Fruit fly (Drosophila melanogaster): ENCODE measurements around the gene CG32755.

Gene CG32755

DNA sequence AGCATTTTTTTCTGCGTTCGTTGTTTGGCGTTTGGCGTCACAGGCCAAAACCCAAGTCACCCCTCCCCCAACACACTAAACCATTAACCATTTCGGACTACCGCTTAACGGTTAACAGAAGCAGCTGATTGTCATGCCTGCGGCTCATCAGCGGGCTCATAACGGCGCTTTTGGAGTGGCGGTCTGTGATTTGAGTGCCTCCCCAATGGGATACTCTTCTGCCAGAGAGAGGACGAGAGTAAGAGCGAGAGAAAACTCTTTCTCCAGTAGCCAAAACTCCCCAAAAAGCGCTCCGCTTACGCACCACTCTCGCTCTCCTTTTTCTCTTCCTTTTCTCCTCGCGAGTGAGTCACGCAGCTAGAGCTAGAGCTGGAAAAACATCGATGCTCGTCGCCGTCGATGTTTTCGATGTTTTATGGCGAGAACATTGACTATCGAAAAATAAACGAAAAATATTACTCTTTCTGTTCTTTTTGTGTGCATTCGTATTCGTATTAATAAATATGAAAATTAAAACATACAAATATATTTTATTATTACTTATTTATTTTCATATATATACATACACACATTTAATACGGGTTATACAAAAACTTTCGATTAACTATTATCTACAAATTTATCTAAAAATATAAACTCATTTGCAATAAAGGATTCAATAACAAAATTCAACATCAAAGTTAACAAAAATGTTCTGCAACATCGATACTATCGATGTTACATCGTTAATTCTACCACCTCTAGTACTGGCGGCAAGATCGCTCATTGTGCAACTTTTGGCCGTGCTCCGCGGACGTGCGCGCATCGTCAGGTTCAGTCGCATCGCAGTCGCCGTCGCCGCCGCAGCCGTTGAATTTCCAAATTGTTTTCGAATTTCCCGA, 15.7 kb downstream of the CG32755 start, which contains the start of gene Grip (continued):
- TF ChIP-seq sna (GFP tag; IDR thresholded peaks at IDR 0.05; ENCODE audit: partially characterized antibody) (no peak; the same call in 1 of the 2 replicates), CG4617 (GFP tag; optimal IDR thresholded peaks at IDR 0.05; ENCODE audit: borderline replicate concordance) (no peak), CG2199 (GFP tag; IDR thresholded peaks at IDR 0.05) (no peak), CG11085 (GFP tag; IDR thresholded peaks at IDR 0.05) (no peak), CG7745 (tag; optimal IDR thresholded peaks at IDR 0.05) (no peak), Ravus (GFP tag; IDR thresholded peaks at IDR 0.05) (no peak), gsb (GFP tag; IDR thresholded peaks at IDR 0.05) (no peak), mld (GFP tag; IDR thresholded peaks at IDR 0.05; ENCODE audit: partially characterized antibody) (peak; percentile 62; the same call in 2 of the 3 replicates), CG10959 (GFP tag; IDR thresholded peaks at IDR 0.05) (no peak), yki (optimal IDR thresholded peaks at IDR 0.05) (peak; percentile 69), abd-A (tag; optimal IDR thresholded peaks at IDR 0.05) (no peak), CG6791 (GFP tag; IDR thresholded peaks at IDR 0.05; ENCODE audit: partially characterized antibody) (peak; percentile 42), CG9215 (GFP tag; IDR thresholded peaks at IDR 0.05) (0 out of 2 replicates have a peak, but pooled peaks have one; percentile 13), Hr3 (GFP tag; optimal IDR thresholded peaks at IDR 0.05) (peak; percentile 47), Nf-YC (tag; optimal IDR thresholded peaks at IDR 0.05) (peak; percentile 12), wdn (GFP tag; IDR thresholded peaks at IDR 0.05) (no peak), Jarid2 (GFP tag; optimal IDR thresholded peaks at IDR 0.05) (peak; percentile 62), zen (tag; optimal IDR thresholded peaks at IDR 0.05) (peak; percentile 1), Drgx (GFP tag; IDR thresholded peaks at IDR 0.05) (0 out of 2 replicates have a peak, but pooled peaks have one; percentile 6), CG34224 (GFP tag; IDR thresholded peaks at IDR 0.05; ENCODE audit: partially characterized antibody) (no peak), CG8388 (GFP tag; optimal IDR thresholded peaks at IDR 0.05) (peak; percentile 30), lbe (GFP tag; optimal IDR thresholded peaks at IDR 0.05) (no peak), CG15269 (tag; optimal IDR thresholded peaks at IDR 0.05) (peak; percentile 9), CG32532 (GFP tag; IDR thresholded peaks at IDR 0.05) (no peak), CG8765 (GFP tag; IDR thresholded peaks at IDR 0.05) (no peak), dysf (GFP tag; IDR thresholded peaks at IDR 0.05) (no peak; the same call in 2 of the 3 replicates), CG31224 (GFP tag; IDR thresholded peaks at IDR 0.05) (no peak), CG17612 (GFP tag; IDR thresholded peaks at IDR 0.05) (no peak), fd96Cb (tag; optimal IDR thresholded peaks at IDR 0.05) (peak; percentile 27), MTF-1 (GFP tag; optimal IDR thresholded peaks at IDR 0.05; ENCODE audit: borderline replicate concordance) (no peak), ro (GFP tag; IDR thresholded peaks at IDR 0.05) (no peak), CG42726 (GFP tag; IDR thresholded peaks at IDR 0.05; ENCODE audit: partially characterized antibody) (peak; percentile 54; the same call in 1 of the 2 replicates), CG6854 (GFP tag; optimal IDR thresholded peaks at IDR 0.05) (no peak), Atf6 (GFP tag; IDR thresholded peaks at IDR 0.05) (no peak), HLHmδ (GFP tag; optimal IDR thresholded peaks at IDR 0.05) (peak; percentile 64), Asciz (GFP tag; optimal IDR thresholded peaks at IDR 0.05) (no peak), ems (GFP tag; optimal IDR thresholded peaks at IDR 0.05) (no peak), slbo (GFP tag; IDR thresholded peaks at IDR 0.05) (peak; percentile 62), CG10654 (GFP tag; optimal IDR thresholded peaks at IDR 0.05) (peak; percentile 29), al (GFP tag; IDR thresholded peaks at IDR 0.05) (no peak), Dip2 (GFP tag; IDR thresholded peaks at IDR 0.05) (no peak), CG15479 (GFP tag; optimal IDR thresholded peaks at IDR 0.05) (peak; percentile 13), CG8089 (GFP tag; optimal IDR thresholded peaks at IDR 0.05) (no peak), stwl (tag; optimal IDR thresholded peaks at IDR 0.05) (peak; percentile 27), CG9817 (tag; optimal IDR thresholded peaks at IDR 0.05) (peak; percentile 12), chm (GFP tag; IDR thresholded peaks at IDR 0.05) (no peak; the same call in 1 of the 2 replicates), Max (GFP tag; optimal IDR thresholded peaks at IDR 0.05) (peak; percentile 6), CG1647 (GFP tag; optimal IDR thresholded peaks at IDR 0.05) (no peak), fru (optimal IDR thresholded peaks at IDR 0.05) (no peak)

Measured in whole organism, embryonic.